Worm (Caenorhabditis elegans): ENCODE results near the gene Y105C5A.1268.

- no peak for TF ChIP-seq rnt-1 (tag; optimal IDR thresholded peaks at IDR 0.05)
- TF ChIP-seq skn-1 (tag; optimal IDR thresholded peaks at IDR 0.05): no peak
- no peak for TF ChIP-seq nhr-11 (tag; optimal IDR thresholded peaks at IDR 0.05)
- no peak for TF ChIP-seq lir-3 (tag; optimal IDR thresholded peaks at IDR 0.05; ENCODE audit: poor library complexity)
- no peak for TF ChIP-seq lin-35 (GFP tag; optimal IDR thresholded peaks at IDR 0.05)
- no peak for TF ChIP-seq nhr-76 (tag; optimal IDR thresholded peaks at IDR 0.05)
- TF ChIP-seq ama-1 (optimal IDR thresholded peaks at IDR 0.05): no peak
- TF ChIP-seq lin-39 (tag; optimal IDR thresholded peaks at IDR 0.05): no peak
These were observed 7.0 kb downstream of the Y105C5A.1268 start for ce11 chrIV:15639223-15639622.
